Fruit fly (Drosophila melanogaster) whole organism, embryonic: ENCODE data around the gene sicily.

Source experiments
- Antp ChIP-seq: fragments of 200-800 bp; sonication (Bioruptor generic); optimal IDR thresholded peaks from 3 replicates; lab custom pipeline; 2016; ENCODE audit warnings: missing biosample characterization, missing genetic modification characterization
- BEAF-32 ChIP-seq: fragments of 200-800 bp; sonication (Bioruptor generic); optimal IDR thresholded peaks from 3 replicates; lab custom pipeline; 2017; ENCODE audit warnings: missing biosample characterization, missing genetic modification characterization, mild to moderate bottlenecking, moderate library complexity, missing genetic modification reagents
- Bgb ChIP-seq: fragments of 200-800 bp; sonication (Bioruptor generic); IDR thresholded peaks from 2 replicates; pipeline ENCODE4 v1.3.6; 2022; ENCODE audit warnings: missing biosample characterization, missing genetic modification characterization; ENCODE audit not compliant: partially characterized antibody
- CG15601 ChIP-seq: fragments of 200-800 bp; sonication (Bioruptor generic); optimal IDR thresholded peaks from 3 replicates; lab custom pipeline; 2019; ENCODE audit warnings: missing biosample characterization, mild to moderate bottlenecking, missing genetic modification characterization, moderate library complexity
- CG16779 ChIP-seq: fragments of 200-800 bp; sonication (Bioruptor generic); IDR thresholded peaks from 2 replicates; pipeline ENCODE4 v1.3.6; 2022; ENCODE audit warnings: missing biosample characterization, missing genetic modification characterization
- CG17568 ChIP-seq: fragments of 200-800 bp; sonication (Bioruptor generic); optimal IDR thresholded peaks from 2 replicates; lab custom pipeline; 2018; ENCODE audit warnings: missing biosample characterization, mild to moderate bottlenecking, missing genetic modification characterization, moderate library complexity
- CG17612 ChIP-seq: fragments of 200-800 bp; sonication (Bioruptor generic); IDR thresholded peaks from 2 replicates; pipeline ENCODE4 v1.3.6; 2022; ENCODE audit warnings: missing biosample characterization, missing genetic modification characterization
- CG18599 ChIP-seq: fragments of 200-800 bp; sonication (Bioruptor generic); optimal IDR thresholded peaks from 3 replicates; lab custom pipeline; 2017; ENCODE audit warnings: missing biosample characterization, missing genetic modification characterization, mild to moderate bottlenecking, moderate library complexity, missing genetic modification reagents
- CG18764 ChIP-seq: fragments of 200-800 bp; sonication (Bioruptor generic); optimal IDR thresholded peaks from 3 replicates; lab custom pipeline; 2016; ENCODE audit warnings: missing biosample characterization, missing genetic modification characterization
- CG2199 ChIP-seq: fragments of 200-800 bp; sonication (Bioruptor generic); IDR thresholded peaks from 3 replicates; pipeline ENCODE4 v1.3.6; 2022; ENCODE audit warnings: missing biosample characterization, missing genetic modification characterization
- CG31365 ChIP-seq: fragments of 200-800 bp; sonication (Bioruptor generic); optimal IDR thresholded peaks from 2 replicates; lab custom pipeline; 2018; ENCODE audit warnings: missing biosample characterization, mild to moderate bottlenecking, missing genetic modification characterization
- CG31388 ChIP-seq: fragments of 200-800 bp; sonication (Bioruptor generic); optimal IDR thresholded peaks from 2 replicates; lab custom pipeline; 2016; ENCODE audit warnings: missing biosample characterization, missing genetic modification characterization
- CG33213 ChIP-seq: fragments of 200-800 bp; sonication (Bioruptor generic); optimal IDR thresholded peaks from 3 replicates; lab custom pipeline; 2016; ENCODE audit warnings: missing biosample characterization, missing genetic modification characterization
- CG34376 ChIP-seq: fragments of 200-800 bp; sonication (Bioruptor generic); optimal IDR thresholded peaks from 2 replicates; lab custom pipeline; 2018; ENCODE audit warnings: missing biosample characterization, mild to moderate bottlenecking, missing genetic modification characterization
- CG4404 ChIP-seq: fragments of 200-800 bp; sonication (Bioruptor generic); IDR thresholded peaks from 2 replicates; pipeline ENCODE4 v1.3.6; 2022; ENCODE audit warnings: missing biosample characterization, missing genetic modification characterization
- CG4424 ChIP-seq: fragments of 200-800 bp; sonication (Bioruptor generic); optimal IDR thresholded peaks from 3 replicates; lab custom pipeline; 2016; ENCODE audit warnings: missing biosample characterization, missing genetic modification characterization
- CG7963 ChIP-seq: fragments of 200-800 bp; sonication (Bioruptor generic); IDR thresholded peaks from 3 replicates; pipeline ENCODE4 v1.3.6; 2022; ENCODE audit warnings: missing biosample characterization, missing genetic modification characterization; ENCODE audit not compliant: partially characterized antibody
- CG8944 ChIP-seq: fragments of 200-800 bp; sonication (Bioruptor generic); optimal IDR thresholded peaks from 3 replicates; lab custom pipeline; 2016; ENCODE audit warnings: missing biosample characterization, missing genetic modification characterization
- CG9797 ChIP-seq: fragments of 200-800 bp; sonication (Bioruptor generic); optimal IDR thresholded peaks from 3 replicates; lab custom pipeline; 2018; ENCODE audit warnings: missing biosample characterization, mild to moderate bottlenecking, missing genetic modification characterization
- E2f2 ChIP-seq: fragments of 200-800 bp; sonication (Bioruptor generic); IDR thresholded peaks from 2 replicates; pipeline ENCODE4 v1.3.6; 2022; ENCODE audit warnings: missing biosample characterization, missing genetic modification characterization
- Fer1 ChIP-seq: fragments of 200-800 bp; sonication (Bioruptor generic); optimal IDR thresholded peaks from 2 replicates; lab custom pipeline; 2017; ENCODE audit warnings: missing biosample characterization, mild to moderate bottlenecking, missing genetic modification characterization
- Hr3 ChIP-seq: fragments of 200-800 bp; sonication (Bioruptor generic); optimal IDR thresholded peaks from 3 replicates; lab custom pipeline; 2016; ENCODE audit warnings: missing biosample characterization, missing genetic modification characterization
- Rfx ChIP-seq: fragments of 200-800 bp; sonication (Bioruptor generic); IDR thresholded peaks from 2 replicates; pipeline ENCODE4 v1.3.6; 2022; ENCODE audit warnings: missing biosample characterization, missing genetic modification characterization
- Scr ChIP-seq: fragments of 200-800 bp; sonication (Bioruptor generic); IDR thresholded peaks from 2 replicates; pipeline ENCODE4 v1.3.6; 2022; ENCODE audit warnings: missing biosample characterization, missing genetic modification characterization; ENCODE audit not compliant: partially characterized antibody
- Sin3A ChIP-seq: fragments of >200 bp; optimal IDR thresholded peaks from 2 replicates; lab custom pipeline; 2018
- Spps ChIP-seq: fragments of 200-800 bp; sonication (Bioruptor generic); optimal IDR thresholded peaks from 2 replicates; lab custom pipeline; 2018; ENCODE audit warnings: missing biosample characterization, mild to moderate bottlenecking, missing genetic modification characterization
- Xbp1 ChIP-seq: fragments of 200-800 bp; sonication (Bioruptor generic); optimal IDR thresholded peaks from 3 replicates; lab custom pipeline; 2016; ENCODE audit warnings: missing biosample characterization, mild to moderate bottlenecking, missing genetic modification characterization
- Xrp1 ChIP-seq: fragments of 200-800 bp; sonication (Bioruptor generic); IDR thresholded peaks from 2 replicates; pipeline ENCODE4 v1.3.6; 2022; ENCODE audit warnings: missing biosample characterization, missing genetic modification characterization
- ac ChIP-seq: fragments of 200-800 bp; sonication (Bioruptor generic); optimal IDR thresholded peaks from 3 replicates; lab custom pipeline; 2017; ENCODE audit warnings: missing biosample characterization, mild to moderate bottlenecking, missing genetic modification characterization
- amos ChIP-seq: fragments of 200-800 bp; sonication (Bioruptor generic); IDR thresholded peaks from 2 replicates; pipeline ENCODE4 v1.3.6; 2022; ENCODE audit warnings: missing biosample characterization, missing genetic modification characterization; ENCODE audit not compliant: partially characterized antibody
- caup ChIP-seq: fragments of 200-800 bp; sonication (Bioruptor generic); optimal IDR thresholded peaks from 3 replicates; lab custom pipeline; 2017; ENCODE audit warnings: missing biosample characterization, mild to moderate bottlenecking, missing genetic modification characterization, moderate library complexity; ENCODE audit not compliant: severe bottlenecking
- ftz-f1 ChIP-seq: fragments of 200-800 bp; sonication (Bioruptor generic); optimal IDR thresholded peaks from 2 replicates; lab custom pipeline; 2016; ENCODE audit warnings: missing biosample characterization, missing genetic modification characterization
- inv ChIP-seq: fragments of 200-800 bp; sonication (Bioruptor generic); IDR thresholded peaks from 2 replicates; pipeline ENCODE4 v1.3.6; 2022; ENCODE audit warnings: missing biosample characterization, missing genetic modification characterization; ENCODE audit not compliant: partially characterized antibody
- lbe ChIP-seq: fragments of 200-800 bp; sonication (Bioruptor generic); optimal IDR thresholded peaks from 2 replicates; lab custom pipeline; 2016; ENCODE audit warnings: missing biosample characterization, mild to moderate bottlenecking, missing genetic modification characterization
- lmd ChIP-seq: fragments of 200-800 bp; sonication (Bioruptor generic); IDR thresholded peaks from 2 replicates; pipeline ENCODE4 v1.3.6; 2022; ENCODE audit warnings: missing biosample characterization, missing genetic modification characterization
- lov ChIP-seq, 2 experiments: fragments of 200-800 bp in 1 of 2; fragments of >200 bp in 1 of 2; sonication (Bioruptor generic) in 1 of 2; IDR thresholded peaks in 1 of 2; optimal IDR thresholded peaks in 1 of 2; 2 replicates in 1 of 2; 3 replicates in 1 of 2; pipeline versions ENCODE4 v1.3.6 to Lab custom; 2017 to 2022; ENCODE audit warnings: missing biosample characterization in 1 of 2, missing genetic modification characterization in 1 of 2
- mld ChIP-seq: fragments of 200-800 bp; sonication (Bioruptor generic); IDR thresholded peaks from 3 replicates; pipeline ENCODE4 v1.3.6; 2022; ENCODE audit warnings: missing biosample characterization, missing genetic modification characterization; ENCODE audit not compliant: partially characterized antibody
- p53 ChIP-seq: fragments of 200-800 bp; sonication (Bioruptor generic); optimal IDR thresholded peaks from 2 replicates; lab custom pipeline; 2016; ENCODE audit warnings: missing biosample characterization, missing genetic modification characterization
- pfk ChIP-seq: fragments of 200-800 bp; sonication (Bioruptor generic); optimal IDR thresholded peaks from 2 replicates; lab custom pipeline; 2018; ENCODE audit warnings: missing biosample characterization, mild to moderate bottlenecking, missing genetic modification characterization, moderate library complexity
- pnt ChIP-seq: fragments of 200-800 bp; sonication (Bioruptor generic); optimal IDR thresholded peaks from 3 replicates; lab custom pipeline; 2016; ENCODE audit warnings: missing biosample characterization, missing genetic modification characterization
- pum ChIP-seq: fragments of 200-800 bp; sonication (Bioruptor generic); optimal IDR thresholded peaks from 2 replicates; lab custom pipeline; 2016; ENCODE audit warnings: missing biosample characterization, missing genetic modification characterization
- pzg ChIP-seq: fragments of 200-800 bp; sonication (Bioruptor generic); optimal IDR thresholded peaks from 3 replicates; lab custom pipeline; 2018; ENCODE audit warnings: missing biosample characterization, mild to moderate bottlenecking, missing genetic modification characterization, moderate library complexity
- ranshi ChIP-seq: fragments of 200-800 bp; sonication (Bioruptor generic); IDR thresholded peaks from 2 replicates; pipeline ENCODE4 v1.3.6; 2022; ENCODE audit warnings: missing biosample characterization, missing genetic modification characterization
- row ChIP-seq: fragments of 200-800 bp; sonication (Bioruptor generic); IDR thresholded peaks from 3 replicates; pipeline ENCODE4 v1.3.6; 2022; ENCODE audit warnings: missing biosample characterization, missing genetic modification characterization
- salm ChIP-seq: fragments of 200-800 bp; sonication (Bioruptor generic); optimal IDR thresholded peaks from 2 replicates; lab custom pipeline; 2018; ENCODE audit warnings: missing biosample characterization, mild to moderate bottlenecking, missing genetic modification characterization
- slp2 ChIP-seq: fragments of 200-800 bp; sonication (Bioruptor generic); optimal IDR thresholded peaks from 2 replicates; lab custom pipeline; 2016; ENCODE audit warnings: missing biosample characterization, missing genetic modification characterization
- stc ChIP-seq: fragments of 200-800 bp; sonication (Bioruptor generic); IDR thresholded peaks from 2 replicates; pipeline ENCODE4 v1.3.6; 2022; ENCODE audit warnings: missing biosample characterization, missing genetic modification characterization
- tgo ChIP-seq: fragments of 200-800 bp; sonication (Bioruptor generic); IDR thresholded peaks from 3 replicates; pipeline ENCODE4 v1.3.6; 2022; ENCODE audit warnings: missing biosample characterization, missing genetic modification characterization
- trem ChIP-seq: fragments of 200-800 bp; optimal IDR thresholded peaks from 3 replicates; lab custom pipeline; 2019; ENCODE audit warnings: missing biosample characterization, mild to moderate bottlenecking, missing genetic modification characterization, moderate library complexity
- zfh1 ChIP-seq: fragments of 200-800 bp; sonication (Bioruptor generic); IDR thresholded peaks from 3 replicates; pipeline ENCODE4 v1.3.6; 2022; ENCODE audit warnings: missing biosample characterization, missing genetic modification characterization

sicily gene

DNA sequence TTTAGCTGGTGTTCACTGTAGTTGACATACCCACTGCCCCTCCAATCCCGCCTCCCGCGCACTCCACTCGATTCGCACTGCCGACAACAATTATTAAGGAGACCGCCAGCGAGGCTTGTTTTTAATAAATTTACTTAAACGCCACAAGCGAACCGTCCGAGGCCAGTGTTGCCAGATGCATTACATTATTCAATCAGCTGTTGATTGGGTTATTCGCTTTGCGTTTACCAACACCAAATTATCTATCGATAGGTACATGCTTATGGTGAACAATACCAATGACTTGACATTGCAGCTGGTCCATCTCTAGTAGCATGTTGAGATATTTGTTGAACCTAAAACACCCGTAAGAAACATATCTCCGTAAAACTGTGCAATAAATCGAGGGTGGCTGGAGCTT is 4.6 kb upstream of the sicily start, which contains the start of the genes CG10353 and SelG (continued):
- TF ChIP-seq pnt (GFP tag; lab: Kevin White, UChicago) (no peak), pum (GFP tag; lab: Kevin White, UChicago) (peak; percentile 21), pzg (GFP tag; lab: Kevin White, UChicago) (peak; percentile 93), Hr3 (GFP tag; lab: Kevin White, UChicago) (peak; percentile 11), amos (GFP tag; lab: Robert Waterston, UW) (peak; percentile 89), pfk (GFP tag; lab: Kevin White, UChicago) (peak; percentile 36), Antp (peak; percentile 66), CG17568 (GFP tag; lab: Kevin White, UChicago) (no peak), CG7963 (GFP tag; lab: Robert Waterston, UW) (peak; percentile 63; the same call in 2 of the 3 replicates), CG4404 (GFP tag; lab: Robert Waterston, UW) (no peak), Spps (tag; lab: Kevin White, UChicago) (no peak), CG18764 (GFP tag; lab: Kevin White, UChicago) (peak; percentile 27), trem (tag; lab: Kevin White, UChicago) (peak; percentile 58), CG33213 (GFP tag; lab: Kevin White, UChicago) (peak; percentile 57), tgo (GFP tag; lab: Robert Waterston, UW) (peak; percentile 20; the same call in 1 of the 3 replicates), lbe (GFP tag; lab: Kevin White, UChicago) (peak; percentile 31), CG15601 (tag; lab: Kevin White, UChicago) (peak; percentile 47), zfh1 (peak; percentile 42; the same call in 1 of the 3 replicates), ftz-f1 (peak; percentile 61), Scr (peak; percentile 80), Rfx (peak; percentile 59), lmd (GFP tag; lab: Robert Waterston, UW) (no peak), CG31365 (tag; lab: Kevin White, UChicago) (no peak), row (GFP tag; lab: Robert Waterston, UW) (peak; percentile 58), ac (GFP tag; lab: Kevin White, UChicago) (no peak), E2f2 (GFP tag; lab: Robert Waterston, UW) (peak; percentile 46; the same call in 1 of the 2 replicates), salm (tag; lab: Kevin White, UChicago) (no peak), Sin3A (lab: Kevin White, UChicago) (peak; percentile 35), Xbp1 (GFP tag; lab: Kevin White, UChicago) (peak; percentile 42), Fer1 (GFP tag; lab: Kevin White, UChicago) (peak; percentile 44), Bgb (GFP tag; lab: Robert Waterston, UW) (peak; percentile 90), inv (GFP tag; lab: Robert Waterston, UW) (peak; percentile 75), CG16779 (GFP tag; lab: Robert Waterston, UW) (peak; percentile 38; the same call in 1 of the 2 replicates), stc (no peak), CG34376 (peak; percentile 44), CG31388 (GFP tag; lab: Kevin White, UChicago) (no peak), BEAF-32 (GFP tag; lab: Kevin White, UChicago) (peak; percentile 86), CG9797 (GFP tag; lab: Kevin White, UChicago) (peak; percentile 29), lov (optimal IDR thresholded peaks at IDR 0.05; lab: Kevin White, UChicago) (no peak), lov (GFP tag; IDR thresholded peaks at IDR 0.05; lab: Robert Waterston, UW) (no peak), Xrp1 (no peak), CG2199 (GFP tag; lab: Robert Waterston, UW) (peak; percentile 28; the same call in 1 of the 3 replicates), mld (peak; percentile 45; the same call in 1 of the 3 replicates), caup (GFP tag; lab: Kevin White, UChicago) (peak; percentile 32), ranshi (no peak), CG17612 (GFP tag; lab: Robert Waterston, UW) (no peak), CG18599 (GFP tag; lab: Kevin White, UChicago) (peak; percentile 26), p53 (GFP tag; lab: Kevin White, UChicago) (peak; percentile 27), CG8944 (GFP tag; lab: Kevin White, UChicago) (peak; percentile 46), CG4424 (GFP tag; lab: Kevin White, UChicago) (peak; percentile 27), slp2 (GFP tag; lab: Kevin White, UChicago) (no peak)
